Fruit fly (Drosophila melanogaster) whole organism, pupa: ENCODE measurements around the gene pum.

Experiments used
- CG9948 ChIP-seq: fragments of 200-800 bp; sonication (Bioruptor generic); optimal IDR thresholded peaks from 2 replicates; lab custom pipeline; 2018; ENCODE audit warnings: missing biosample characterization, mild to moderate bottlenecking, missing genetic modification characterization, moderate library complexity
- EcR ChIP-seq: fragments of 200-800 bp; sonication (Bioruptor generic); optimal IDR thresholded peaks from 3 replicates; lab custom pipeline; 2019; ENCODE audit warnings: missing biosample characterization, missing genetic modification characterization, mild to moderate bottlenecking, moderate library complexity, missing genetic modification reagents
- Snoo ChIP-seq: fragments of 200-800 bp; sonication (Bioruptor generic); optimal IDR thresholded peaks from 3 replicates; lab custom pipeline; 2017; ENCODE audit warnings: missing biosample characterization, mild to moderate bottlenecking, missing genetic modification characterization, inconsistent platforms
- fd96Ca ChIP-seq: fragments of 200-800 bp; sonication (Bioruptor generic); IDR thresholded peaks from 3 replicates; pipeline ENCODE4 v1.3.6; 2022; ENCODE audit warnings: missing biosample characterization, missing genetic modification characterization
- gl ChIP-seq: fragments of 200-800 bp; sonication (Bioruptor generic); optimal IDR thresholded peaks from 2 replicates; lab custom pipeline; 2018; ENCODE audit warnings: missing biosample characterization, mild to moderate bottlenecking, missing genetic modification characterization

- peak; percentile 100 for TF ChIP-seq CG9948 (tag; lab: Kevin White, UChicago)
- TF ChIP-seq fd96Ca, result peak; percentile 89
- TF ChIP-seq gl, result peak; percentile 99
- TF ChIP-seq EcR (GFP tag; lab: Kevin White, UChicago), result peak; percentile 98
- TF ChIP-seq Snoo, result peak; percentile 99
Measured at dm6 chr3R:9229075-9229835, 8.2 kb downstream of the pum start.
